Fruit fly (Drosophila melanogaster): ENCODE data around the gene CG11600.

dm6 chr3R:12627691-12628148 lies 8.6 kb upstream of the CG11600 start, which contains the start of the genes Vha55 and Snx3:
- no peak for TF ChIP-seq CG5204 (GFP tag; optimal IDR thresholded peaks at IDR 0.05)
- TF ChIP-seq CG33017 (tag; optimal IDR thresholded peaks at IDR 0.05) = peak; percentile 66
- peak; percentile 83 for TF ChIP-seq Clk (GFP tag; optimal IDR thresholded peaks at IDR 0.05)
- no peak for TF ChIP-seq cnc (optimal IDR thresholded peaks at IDR 0.05)
